Worm (Caenorhabditis elegans) whole organism, midembryonic: Measurements from ENCODE around the gene swt-7.

Experiments
- T22C8.4 ChIP-seq: fragments of 200-800 bp; sonication (Bioruptor generic); IDR thresholded peaks from 2 replicates; pipeline ENCODE4 v1.3.6; 2022; ENCODE audit warnings: missing genetic modification characterization, missing compliant biosample characterization
- cog-1 ChIP-seq: sonication (generic microtip); optimal IDR thresholded peaks from 2 replicates; lab custom pipeline; 2016; ENCODE audit warnings: missing genetic modification characterization, missing compliant biosample characterization
- flt-1 ChIP-seq: fragments of 200-800 bp; sonication (Bioruptor generic); IDR thresholded peaks from 2 replicates; pipeline ENCODE4 v1.3.6; 2022; ENCODE audit warnings: missing genetic modification characterization, missing compliant biosample characterization
- klf-2 ChIP-seq: fragments of 200-800 bp; sonication (Bioruptor generic); conservative IDR thresholded peaks from 2 replicates; pipeline ENCODE4 v1.3.6; 2022; ENCODE audit warnings: missing genetic modification reagents, missing genetic modification characterization, missing compliant biosample characterization
- med-1 ChIP-seq: sonication (generic microtip); optimal IDR thresholded peaks from 2 replicates; lab custom pipeline; 2017; ENCODE audit warnings: missing genetic modification characterization, mild to moderate bottlenecking, missing compliant biosample characterization, antibody characterized with exemption, missing genetic modification reagents; ENCODE audit not compliant: insufficient read depth
- ref-1 ChIP-seq: fragments of 200-800 bp; sonication (Bioruptor generic); conservative IDR thresholded peaks from 2 replicates; pipeline ENCODE4 v1.3.6; 2022; ENCODE audit warnings: missing genetic modification reagents, missing genetic modification characterization, missing compliant biosample characterization
- tab-1 ChIP-seq: fragments of 200-800 bp; sonication (Bioruptor generic); IDR thresholded peaks from 2 replicates; pipeline ENCODE4 v1.3.6; 2022; ENCODE audit warnings: missing genetic modification characterization, missing compliant biosample characterization
- ztf-23 ChIP-seq: fragments of 200-800 bp; sonication (Bioruptor generic); IDR thresholded peaks from 2 replicates; pipeline ENCODE4 v1.3.6; 2022; ENCODE audit warnings: missing genetic modification reagents, missing genetic modification characterization, missing compliant biosample characterization
- ztf-29 ChIP-seq: fragments of 200-800 bp; sonication (Bioruptor generic); IDR thresholded peaks from 2 replicates; pipeline ENCODE4 v1.3.6; 2022; ENCODE audit warnings: missing genetic modification reagents, missing genetic modification characterization, missing compliant biosample characterization

The swt-7 gene

DNA sequence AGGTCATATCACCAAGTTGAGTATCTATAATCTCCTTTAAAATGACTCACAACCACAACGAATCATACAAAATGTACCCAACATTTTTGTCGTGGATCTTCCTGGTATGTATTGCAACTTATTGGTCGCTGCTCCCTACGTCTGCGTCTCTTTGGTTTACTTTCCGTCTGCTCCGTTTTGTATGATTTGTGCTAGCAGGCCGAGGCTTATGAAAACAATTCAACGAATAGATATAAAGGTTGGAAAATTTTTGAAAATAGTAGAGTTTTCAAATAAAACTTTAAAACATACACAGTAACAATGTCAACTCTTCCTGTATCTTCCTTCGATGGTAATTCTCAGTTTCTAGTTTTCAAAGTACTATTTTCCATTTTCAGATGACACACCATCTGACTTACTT lies 29.2 kb downstream of the swt-7 start, which contains the start of gene srr-8:
TSS of gene srr-8 (plus strand) at position 301 of the 400 bp plus-strand sequence.
- TF ChIP-seq ztf-23 = no peak
- TF ChIP-seq tab-1 (GFP tag; lab: Robert Waterston, UW) = no peak
- TF ChIP-seq ref-1 (GFP tag; lab: Robert Waterston, UW) = no peak
- no peak for TF ChIP-seq cog-1
- TF ChIP-seq T22C8.4 (GFP tag; lab: Robert Waterston, UW) = no peak
- TF ChIP-seq klf-2 (GFP tag; lab: Robert Waterston, UW) = no peak
- TF ChIP-seq ztf-29 (GFP tag; lab: Robert Waterston, UW) = no peak
- no peak for TF ChIP-seq flt-1 (GFP tag; lab: Robert Waterston, UW)

ce11 chrV:5000406-5000805 lies 30.2 kb downstream of the swt-7 start, which contains the start of gene ugt-7:
Gene ugt-7 (minus strand): TSS chrV:5000566.
- TF ChIP-seq med-1 (GFP tag; lab: Kevin White, UChicago) (no peak), ztf-23 (no peak), cog-1 (no peak), klf-2 (GFP tag; lab: Robert Waterston, UW) (no peak), flt-1 (GFP tag; lab: Robert Waterston, UW) (no peak), ztf-29 (GFP tag; lab: Robert Waterston, UW) (no peak), ref-1 (GFP tag; lab: Robert Waterston, UW) (no peak), tab-1 (GFP tag; lab: Robert Waterston, UW) (no peak), T22C8.4 (GFP tag; lab: Robert Waterston, UW) (no peak)

DNA sequence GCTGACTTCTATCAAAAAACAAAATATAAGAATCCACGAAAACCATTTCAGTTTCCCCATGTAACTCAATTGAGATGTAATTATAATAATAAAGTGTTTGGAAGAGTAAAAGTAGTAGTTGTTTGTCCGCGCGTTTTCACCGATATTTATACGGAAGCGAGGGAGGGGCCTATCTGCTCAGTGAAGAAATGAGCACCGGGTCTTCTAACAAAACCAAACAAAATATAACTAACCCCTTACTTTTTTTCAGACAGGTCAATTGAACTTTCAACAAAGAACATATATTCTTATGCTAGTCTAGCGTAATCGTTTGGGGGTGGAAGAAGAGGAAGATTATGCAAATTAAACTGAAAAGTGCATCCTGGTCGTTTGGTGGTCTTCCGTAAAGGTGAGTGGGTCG lies 35.5 kb downstream of the swt-7 start, which contains the start of gene ncx-9:
TSS of gene ncx-9 (minus strand) at position 101 of the 400 bp plus-strand sequence.
- TF ChIP-seq ztf-29 (GFP tag; lab: Robert Waterston, UW) (no peak), T22C8.4 (GFP tag; lab: Robert Waterston, UW) (no peak), tab-1 (GFP tag; lab: Robert Waterston, UW) (no peak), ztf-23 (no peak), cog-1 (no peak), med-1 (GFP tag; lab: Kevin White, UChicago) (no peak), klf-2 (GFP tag; lab: Robert Waterston, UW) (no peak), flt-1 (GFP tag; lab: Robert Waterston, UW) (no peak)

- TF ChIP-seq med-1 (GFP tag; lab: Kevin White, UChicago) (no peak), ztf-29 (GFP tag; lab: Robert Waterston, UW) (no peak), klf-2 (GFP tag; lab: Robert Waterston, UW) (no peak), tab-1 (GFP tag; lab: Robert Waterston, UW) (no peak), ztf-23 (no peak), flt-1 (GFP tag; lab: Robert Waterston, UW) (no peak), T22C8.4 (GFP tag; lab: Robert Waterston, UW) (no peak), cog-1 (no peak), ref-1 (GFP tag; lab: Robert Waterston, UW) (no peak)
Observed at ce11 chrV:4987097-4987496, 43.5 kb downstream of the swt-7 start, which contains the start of gene ncx-8. Gene ncx-8 (minus strand): TSS chrV:4987197.

ce11 chrV:4983091-4983490 lies 47.5 kb downstream of the swt-7 start, which contains the start of gene srsx-13:
Gene srsx-13 (minus strand): TSS chrV:4983191.
- TF ChIP-seq ref-1 (GFP tag; lab: Robert Waterston, UW) (no peak), cog-1 (no peak)

- no peak for TF ChIP-seq flt-1 (GFP tag; lab: Robert Waterston, UW)
- no peak for TF ChIP-seq klf-2 (GFP tag; lab: Robert Waterston, UW)
- no peak for TF ChIP-seq ztf-29 (GFP tag; lab: Robert Waterston, UW)
- TF ChIP-seq ref-1 (GFP tag; lab: Robert Waterston, UW) = no peak
- no peak for TF ChIP-seq ztf-23
- TF ChIP-seq T22C8.4 (GFP tag; lab: Robert Waterston, UW) = no peak
- no peak for TF ChIP-seq tab-1 (GFP tag; lab: Robert Waterston, UW)
- no peak for TF ChIP-seq cog-1
- TF ChIP-seq med-1 (GFP tag; lab: Kevin White, UChicago) = no peak
Observed at ce11 chrV:4980873-4981272, 49.7 kb downstream of the swt-7 start, which contains the start of gene srsx-12. Gene srsx-12 (minus strand): TSS chrV:4980973.

ce11 chrV:4980094-4980493 lies 50.5 kb downstream of the swt-7 start:
- no peak for TF ChIP-seq ztf-23
- no peak for TF ChIP-seq flt-1 (GFP tag; lab: Robert Waterston, UW)
- no peak for TF ChIP-seq cog-1
- no peak for TF ChIP-seq ztf-29 (GFP tag; lab: Robert Waterston, UW)
- no peak for TF ChIP-seq med-1 (GFP tag; lab: Kevin White, UChicago)
- no peak for TF ChIP-seq klf-2 (GFP tag; lab: Robert Waterston, UW)
- TF ChIP-seq T22C8.4 (GFP tag; lab: Robert Waterston, UW) = no peak
- no peak for TF ChIP-seq ref-1 (GFP tag; lab: Robert Waterston, UW)
- no peak for TF ChIP-seq tab-1 (GFP tag; lab: Robert Waterston, UW)
